Worm (Caenorhabditis elegans): ENCODE measurements around the gene pxd-1.

Gene pxd-1

DNA sequence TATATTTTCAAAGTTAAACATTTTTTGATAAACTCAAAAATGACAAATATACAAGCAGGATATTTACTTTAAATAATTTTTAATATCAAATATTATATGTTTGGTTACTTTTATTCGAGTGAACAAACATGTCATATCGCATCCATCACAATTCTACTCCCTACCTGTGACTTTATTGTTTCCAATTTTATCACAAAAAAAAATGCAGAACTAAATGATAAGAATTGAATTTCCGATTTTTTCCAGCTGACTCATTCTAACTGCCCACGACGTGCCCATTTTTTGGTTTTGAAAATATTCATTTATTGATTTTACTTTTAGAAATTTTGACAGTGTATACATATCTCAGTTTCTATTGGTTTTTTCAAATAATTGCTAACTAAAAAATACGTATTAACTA is 5.0 kb downstream of the pxd-1 start:
- TF ChIP-seq xnd-1 (tag; optimal IDR thresholded peaks at IDR 0.05) (no peak), nhr-80 (tag; optimal IDR thresholded peaks at IDR 0.05) (peak; percentile 52)

DNA sequence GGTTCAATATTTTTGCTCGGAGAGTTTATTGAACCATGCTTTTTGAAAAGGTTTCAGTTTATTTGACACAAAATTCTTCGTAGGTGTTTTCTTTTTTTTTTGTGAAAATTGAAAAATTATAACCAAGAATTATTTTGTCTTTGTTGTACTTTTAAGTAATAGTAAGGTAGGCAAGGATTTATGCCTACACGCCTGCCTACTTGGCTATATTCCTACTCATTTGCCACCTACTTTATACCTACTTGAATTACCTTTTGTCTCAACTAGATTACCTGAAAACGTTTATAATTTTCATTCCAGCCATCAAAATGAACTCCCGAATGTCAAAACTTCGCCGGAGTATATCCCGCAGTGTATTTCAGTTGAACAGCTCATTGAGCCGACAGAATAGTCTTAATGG is 6.1 kb downstream of the pxd-1 start, which contains the start of gene C36E8.4:
Gene C36E8.4 (plus strand): TSS at position 301 of the 400 bp plus-strand sequence.
- TF ChIP-seq repo-1 (tag; optimal IDR thresholded peaks at IDR 0.05) = no peak
- no peak for TF ChIP-seq snpc-1.3 (tag; optimal IDR thresholded peaks at IDR 0.05; ENCODE audit: insufficient read depth)
- TF ChIP-seq athp-1 (tag; optimal IDR thresholded peaks at IDR 0.05) = no peak
- TF ChIP-seq snpc-1.1 (tag; optimal IDR thresholded peaks at IDR 0.05; ENCODE audit: insufficient read depth) = no peak
- TF ChIP-seq ztf-6 (GFP tag; IDR thresholded peaks at IDR 0.05) = no peak
- no peak for TF ChIP-seq T07F8.4 (tag; optimal IDR thresholded peaks at IDR 0.05)
- no peak for TF ChIP-seq Y79H2A.3 (GFP tag; conservative IDR thresholded peaks at IDR 0.05)

DNA sequence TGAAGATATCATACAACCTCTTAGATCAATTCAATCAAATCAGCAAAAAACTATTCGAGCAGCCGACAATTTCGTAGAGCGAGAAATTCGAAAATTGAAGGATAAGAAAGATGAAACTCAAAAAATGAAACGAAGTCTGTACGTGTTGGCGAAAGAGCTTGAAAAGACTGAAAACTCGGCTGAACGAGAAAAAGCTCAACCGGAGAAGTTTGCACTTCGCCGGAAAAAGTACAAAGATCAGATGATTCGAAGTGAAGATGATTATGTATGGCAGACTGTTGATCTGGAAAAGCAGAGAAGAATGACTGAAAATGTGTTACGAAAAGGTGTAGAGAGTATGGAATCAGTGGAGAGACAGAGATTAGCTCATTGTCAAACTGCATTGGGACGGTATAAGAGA is 7.1 kb downstream of the pxd-1 start:
- TF ChIP-seq Y79H2A.3 (GFP tag; conservative IDR thresholded peaks at IDR 0.05) (no peak), ekl-4 (GFP tag; IDR thresholded peaks at IDR 0.05) (no peak), nhr-80 (tag; optimal IDR thresholded peaks at IDR 0.05) (no peak), sea-2 (GFP tag; IDR thresholded peaks at IDR 0.05) (no peak), mcd-1 (GFP tag; IDR thresholded peaks at IDR 0.05) (no peak), mes-4 (tag; optimal IDR thresholded peaks at IDR 0.05) (no peak), ets-4 (GFP tag; optimal IDR thresholded peaks at IDR 0.05) (no peak), egl-44 (GFP tag; IDR thresholded peaks at IDR 0.05) (no peak), hrde-1 (tag; optimal IDR thresholded peaks at IDR 0.05; ENCODE audit: borderline replicate concordance) (no peak), pha-4 (tag; optimal IDR thresholded peaks at IDR 0.05) (no peak), F10E7.11 (tag; optimal IDR thresholded peaks at IDR 0.05) (no peak), cebp-1 (GFP tag; IDR thresholded peaks at IDR 0.05) (no peak), cebp-1 (tag; optimal IDR thresholded peaks at IDR 0.05) (no peak), lin-54 (GFP tag; optimal IDR thresholded peaks at IDR 0.05) (no peak), sdz-38 (tag; optimal IDR thresholded peaks at IDR 0.05) (no peak)

DNA sequence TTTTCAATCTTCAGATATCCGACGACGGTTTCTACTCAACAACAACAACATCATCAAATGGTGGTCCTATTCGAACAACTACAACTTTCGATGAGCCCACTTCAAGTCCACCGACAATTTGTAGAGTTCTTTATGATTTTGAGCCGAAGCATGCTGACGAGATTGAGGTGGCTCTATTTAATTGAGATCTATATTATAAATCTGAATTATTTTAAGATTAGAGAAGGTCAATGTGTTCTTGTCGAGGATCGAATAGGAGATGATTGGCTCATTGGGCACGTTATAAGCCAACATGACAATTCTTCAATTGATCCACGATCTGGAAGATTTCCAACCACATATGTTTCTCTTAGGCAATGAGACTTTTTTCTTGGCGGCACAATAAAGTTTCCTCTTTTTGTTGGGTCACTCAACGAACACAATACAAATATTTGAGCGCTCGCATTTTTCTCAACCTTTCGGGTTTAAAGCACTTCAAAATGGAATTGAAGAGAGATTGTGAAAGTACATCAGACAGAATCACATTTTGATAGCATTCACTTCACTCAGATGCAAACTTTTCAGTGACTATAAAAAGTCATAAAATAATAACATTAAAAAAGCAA is 9.5 kb downstream of the pxd-1 start:
- TF ChIP-seq tlf-1 (GFP tag; optimal IDR thresholded peaks at IDR 0.05) (peak; percentile 77), him-1 (tag; optimal IDR thresholded peaks at IDR 0.05) (no peak), mel-28 (tag; optimal IDR thresholded peaks at IDR 0.05; ENCODE audit: borderline replicate concordance) (no peak), lin-54 (GFP tag; optimal IDR thresholded peaks at IDR 0.05) (peak; percentile 66), hmg-20 (GFP tag; IDR thresholded peaks at IDR 0.05) (no peak), nfya-1 (tag; optimal IDR thresholded peaks at IDR 0.05; ENCODE audit: borderline replicate concordance, insufficient read depth) (no peak), ztf-22 (GFP tag; optimal IDR thresholded peaks at IDR 0.05) (no peak), lin-26 (GFP tag; IDR thresholded peaks at IDR 0.05) (peak; percentile 81), ceh-27 (GFP tag; optimal IDR thresholded peaks at IDR 0.05) (peak; percentile 19), madf-3 (GFP tag; IDR thresholded peaks at IDR 0.05) (peak; percentile 84), Y53F4B.3 (GFP tag; IDR thresholded peaks at IDR 0.05) (no peak), C06A6.2 (GFP tag; conservative IDR thresholded peaks at IDR 0.05) (no peak), akir-1 (GFP tag; optimal IDR thresholded peaks at IDR 0.05) (no peak), dox-1 (GFP tag; IDR thresholded peaks at IDR 0.05) (peak; percentile 34; the same call in 1 of the 2 replicates), ZK185.1 (tag; optimal IDR thresholded peaks at IDR 0.05; ENCODE audit: poor library complexity, severe bottlenecking) (no peak), F22D6.2 (tag; optimal IDR thresholded peaks at IDR 0.05) (no peak), repo-1 (tag; optimal IDR thresholded peaks at IDR 0.05) (peak; percentile 82), cebp-1 (GFP tag; IDR thresholded peaks at IDR 0.05) (no peak), cebp-1 (tag; optimal IDR thresholded peaks at IDR 0.05) (peak; percentile 63), nfya-2 (GFP tag; IDR thresholded peaks at IDR 0.05) (0 out of 2 replicates have a peak, but pooled peaks have one; percentile 69), nhr-27 (tag; optimal IDR thresholded peaks at IDR 0.05) (no peak), nhr-80 (tag; optimal IDR thresholded peaks at IDR 0.05) (no peak), tbx-9 (tag; optimal IDR thresholded peaks at IDR 0.05; ENCODE audit: borderline replicate concordance) (no peak), lag-1 (GFP tag; IDR thresholded peaks at IDR 0.05) (no peak), aptf-3 (GFP tag; IDR thresholded peaks at IDR 0.05) (no peak), mxl-1 (tag; optimal IDR thresholded peaks at IDR 0.05) (no peak)
